In genomic region chrIV:15776361-15776760, ce11 we compare ENCODE assay signal across 2 worm cellular contexts.
A peak's percentile ranks its signal among the peaks of the same experiment; 100 is the strongest.
TF ChIP-seq lines count a peak whose summit lies in the region.
"Not testable (repeated sequence)": the region's sequence is repeated elsewhere in the genome, so short reads cannot be mapped to it uniquely, and the experiment has no call there.

No protein-coding gene starts in this region.

TF ChIP-seq in whole organism, L4 larva, 104 proteins besides CTCF, POLR2A, EP300 and RAD21:
- TF ChIP-seq unc-62 (GFP tag; optimal IDR thresholded peaks at IDR 0.05 in 1 of 2; lab: Kevin White, UChicago) (peak in 1 of 2 experiments; percentile 22), snpc-1.2 (GFP tag; IDR thresholded peaks at IDR 0.05; lab: Robert Waterston, UW) (peak; percentile 90)
- not testable (repeated sequence) for TF ChIP-seq unc-62 (tag; optimal IDR thresholded peaks at IDR 0.05; lab: Kevin White, UChicago)
TF ChIP-seq in whole organism, L4 larva: peak in this region for 2; not testable (repeated sequence) for 102.

TF ChIP-seq in whole organism, young adult, 124 proteins besides CTCF, POLR2A, EP300 and RAD21:
- TF ChIP-seq attf-6 (GFP tag; IDR thresholded peaks at IDR 0.05; lab: Robert Waterston, UW): peak; percentile 81; the same call in 1 of the 2 replicates
- not testable (repeated sequence) for TF ChIP-seq snpc-4 (GFP tag; optimal IDR thresholded peaks at IDR 0.05; lab: Kevin White, UChicago)
- TF ChIP-seq snpc-4 (tag; optimal IDR thresholded peaks at IDR 0.05; lab: Kevin White, UChicago): peak in 1 of 4 experiments; percentile 60
